Fruit fly (Drosophila melanogaster): ENCODE results near the gene Bulli.

Bulli gene

dm6 chr3L:6522785-6523184 is 34.3 kb downstream of the Bulli start (continued):
- no peak for TF ChIP-seq Bdp1 (GFP tag; optimal IDR thresholded peaks at IDR 0.05)
- peak; percentile 76 for TF ChIP-seq Vsx1 (GFP tag; optimal IDR thresholded peaks at IDR 0.05)
- no peak for TF ChIP-seq schlank (tag; optimal IDR thresholded peaks at IDR 0.05)
- TF ChIP-seq eve (GFP tag; optimal IDR thresholded peaks at IDR 0.05), result no peak
- peak; percentile 33 for TF ChIP-seq CG3281 (GFP tag; optimal IDR thresholded peaks at IDR 0.05)
- TF ChIP-seq sima (GFP tag; optimal IDR thresholded peaks at IDR 0.05), result no peak
- TF ChIP-seq CG14667 (GFP tag; IDR thresholded peaks at IDR 0.05), result no peak
- no peak for TF ChIP-seq CG32532 (GFP tag; IDR thresholded peaks at IDR 0.05)
- TF ChIP-seq dpn (GFP tag; optimal IDR thresholded peaks at IDR 0.05), result no peak
- TF ChIP-seq CG15479 (GFP tag; optimal IDR thresholded peaks at IDR 0.05), result no peak
- no peak for TF ChIP-seq zf30C (GFP tag; optimal IDR thresholded peaks at IDR 0.05)
- TF ChIP-seq dmrt99B (tag; optimal IDR thresholded peaks at IDR 0.05), result peak; percentile 28
- TF ChIP-seq Jarid2 (GFP tag; optimal IDR thresholded peaks at IDR 0.05), result no peak
- TF ChIP-seq CG10959 (GFP tag; IDR thresholded peaks at IDR 0.05), result no peak
- no peak for TF ChIP-seq CG10274 (GFP tag; optimal IDR thresholded peaks at IDR 0.05)
- no peak for TF ChIP-seq Chrac-16 (GFP tag; optimal IDR thresholded peaks at IDR 0.05)
- no peak for TF ChIP-seq slou (GFP tag; optimal IDR thresholded peaks at IDR 0.05)
- TF ChIP-seq gce (GFP tag; IDR thresholded peaks at IDR 0.05), result no peak
- no peak for TF ChIP-seq CG30403 (GFP tag; optimal IDR thresholded peaks at IDR 0.05)
- peak; percentile 9 for TF ChIP-seq CG14710 (tag; optimal IDR thresholded peaks at IDR 0.05)
- TF ChIP-seq Camta (GFP tag; optimal IDR thresholded peaks at IDR 0.05), result no peak
- TF ChIP-seq TFAM (GFP tag; optimal IDR thresholded peaks at IDR 0.05), result no peak
- TF ChIP-seq bcd (GFP tag; optimal IDR thresholded peaks at IDR 0.05), result no peak
- no peak for TF ChIP-seq crc (GFP tag; optimal IDR thresholded peaks at IDR 0.05)
- TF ChIP-seq CG10209 (GFP tag; optimal IDR thresholded peaks at IDR 0.05), result no peak
- TF ChIP-seq sim (GFP tag; IDR thresholded peaks at IDR 0.05), result no peak
- peak; percentile 66 for TF ChIP-seq salm (tag; optimal IDR thresholded peaks at IDR 0.05)
- TF ChIP-seq CG18476 (GFP tag; optimal IDR thresholded peaks at IDR 0.05), result no peak
- no peak for TF ChIP-seq CG10462 (GFP tag; optimal IDR thresholded peaks at IDR 0.05)
- TF ChIP-seq fd64A (GFP tag; optimal IDR thresholded peaks at IDR 0.05), result peak; percentile 35
- TF ChIP-seq HmgZ (tag; optimal IDR thresholded peaks at IDR 0.05), result peak; percentile 25
- TF ChIP-seq CG4617 (GFP tag; optimal IDR thresholded peaks at IDR 0.05; ENCODE audit: borderline replicate concordance), result no peak
- peak; percentile 75 for TF ChIP-seq odd (GFP tag; optimal IDR thresholded peaks at IDR 0.05)
- no peak for TF ChIP-seq pum (GFP tag; optimal IDR thresholded peaks at IDR 0.05)
- no peak for TF ChIP-seq Myb (GFP tag; optimal IDR thresholded peaks at IDR 0.05)
- no peak for TF ChIP-seq CG33213 (GFP tag; optimal IDR thresholded peaks at IDR 0.05)
- TF ChIP-seq ems (GFP tag; optimal IDR thresholded peaks at IDR 0.05), result no peak
- no peak for TF ChIP-seq CG18764 (GFP tag; optimal IDR thresholded peaks at IDR 0.05)
- no peak for TF ChIP-seq CG17912 (GFP tag; optimal IDR thresholded peaks at IDR 0.05)
- TF ChIP-seq lmd (GFP tag; IDR thresholded peaks at IDR 0.05), result no peak
- TF ChIP-seq CG8765 (GFP tag; IDR thresholded peaks at IDR 0.05), result no peak
- no peak for TF ChIP-seq dimm (GFP tag; IDR thresholded peaks at IDR 0.05)
- TF ChIP-seq bbx (GFP tag; IDR thresholded peaks at IDR 0.05; ENCODE audit: partially characterized antibody), result no peak
- no peak for TF ChIP-seq Ravus (GFP tag; IDR thresholded peaks at IDR 0.05)
- no peak for TF ChIP-seq ssp (GFP tag; IDR thresholded peaks at IDR 0.05)
- no peak for TF ChIP-seq NFAT (GFP tag; IDR thresholded peaks at IDR 0.05)
- TF ChIP-seq CG17612 (GFP tag; IDR thresholded peaks at IDR 0.05), result no peak
- TF ChIP-seq Awh (GFP tag; IDR thresholded peaks at IDR 0.05), result no peak
- TF ChIP-seq Stat92E (GFP tag; optimal IDR thresholded peaks at IDR 0.05), result no peak
- TF ChIP-seq phol (tag; optimal IDR thresholded peaks at IDR 0.05), result no peak
- TF ChIP-seq CrebB (tag; optimal IDR thresholded peaks at IDR 0.05), result peak; percentile 50
- TF ChIP-seq tll (GFP tag; optimal IDR thresholded peaks at IDR 0.05), result no peak

Measured in whole organism, embryonic.